Worm (Caenorhabditis elegans) whole organism, L4 larva: ENCODE results near the gene col-8.

Experiments used
- D1046.2 ChIP-seq: fragments of 200-800 bp; sonication (Bioruptor generic); IDR thresholded peaks from 2 replicates; pipeline ENCODE4 v1.3.6; 2022; ENCODE audit warnings: missing genetic modification characterization, missing compliant biosample characterization
- F10B5.3 ChIP-seq: sonication (generic microtip); optimal IDR thresholded peaks from 2 replicates; lab custom pipeline; 2016; ENCODE audit warnings: mild to moderate bottlenecking, missing genetic modification characterization, missing compliant biosample characterization
- F37D6.2 ChIP-seq: sonication (generic microtip); optimal IDR thresholded peaks from 2 replicates; lab custom pipeline; 2016; ENCODE audit warnings: mild to moderate bottlenecking, missing genetic modification characterization, missing compliant biosample characterization
- F44E2.7 ChIP-seq: fragments of 200-800 bp; sonication (Bioruptor generic); IDR thresholded peaks from 2 replicates; pipeline ENCODE4 v2.1.2; 2022; ENCODE audit warnings: missing genetic modification characterization, missing compliant biosample characterization
- R02D3.7 ChIP-seq: fragments of 150-350 bp; sonication (generic microtip); optimal IDR thresholded peaks from 3 replicates; lab custom pipeline; 2014; ENCODE audit warnings: missing biosample characterization, missing genetic modification characterization
- T20F7.1 ChIP-seq: fragments of 200-800 bp; sonication (Bioruptor generic); optimal IDR thresholded peaks from 2 replicates; lab custom pipeline; 2018; ENCODE audit warnings: mild to moderate bottlenecking, missing genetic modification characterization, missing compliant biosample characterization
- Y105C5A.15 ChIP-seq: fragments of 200-800 bp; sonication (Bioruptor generic); IDR thresholded peaks from 2 replicates; pipeline ENCODE4 v1.3.6; 2022; ENCODE audit warnings: missing genetic modification characterization, missing compliant biosample characterization
- Y48G9A.11 ChIP-seq: fragments of 200-800 bp; sonication (Bioruptor generic); IDR thresholded peaks from 2 replicates; pipeline ENCODE4 v1.3.6; 2022; ENCODE audit warnings: missing genetic modification reagents, missing genetic modification characterization, missing compliant biosample characterization
- ZK546.5 ChIP-seq, 2 experiments: sonication (generic microtip); optimal IDR thresholded peaks; 2 replicates each; lab custom pipeline; 2017; ENCODE audit warnings: missing biosample characterization in 2 of 2, missing genetic modification characterization in 2 of 2
- aha-1 ChIP-seq: fragments of 150-350 bp; peaks from one replicate; lab custom pipeline; 2014; ENCODE audit warnings: missing biosample characterization, missing genetic modification characterization
- ama-1 ChIP-seq: fragments of 150-350 bp; optimal IDR thresholded peaks from 2 replicates; lab custom pipeline; 2014; ENCODE audit warnings: inconsistent platforms, mixed read lengths
- ceh-20 ChIP-seq: fragments of 200-800 bp; sonication (Bioruptor generic); IDR thresholded peaks from 2 replicates; pipeline ENCODE4 v1.3.6; 2022; ENCODE audit warnings: missing genetic modification reagents, missing genetic modification characterization, missing compliant biosample characterization
- ceh-44 ChIP-seq: fragments of 200-800 bp; sonication (Bioruptor generic); IDR thresholded peaks from 2 replicates; pipeline ENCODE4 v1.3.6; 2022; ENCODE audit warnings: missing genetic modification reagents, missing genetic modification characterization, missing compliant biosample characterization
- cey-2 ChIP-seq: sonication (generic microtip); optimal IDR thresholded peaks from 3 replicates; lab custom pipeline; 2017; ENCODE audit warnings: missing genetic modification characterization, mild to moderate bottlenecking, missing compliant biosample characterization, antibody characterized with exemption, borderline replicate concordance; ENCODE audit not compliant: insufficient read depth
- daf-12 ChIP-seq: fragments of 150-350 bp; optimal IDR thresholded peaks from 2 replicates; lab custom pipeline; 2014; ENCODE audit warnings: missing biosample characterization, missing genetic modification reagents, missing genetic modification characterization
- dmd-6 ChIP-seq: fragments of 200-800 bp; sonication (Bioruptor generic); IDR thresholded peaks from 2 replicates; pipeline ENCODE4 v1.3.6; 2022; ENCODE audit warnings: missing genetic modification reagents, missing genetic modification characterization, missing compliant biosample characterization
- dmd-9 ChIP-seq: fragments of 200-800 bp; sonication (Bioruptor generic); IDR thresholded peaks from 2 replicates; pipeline ENCODE4 v1.3.6; 2022; ENCODE audit warnings: missing genetic modification reagents, missing genetic modification characterization, missing compliant biosample characterization
- dpl-1 ChIP-seq: fragments of 150-350 bp; optimal IDR thresholded peaks from 2 replicates; lab custom pipeline; 2014; ENCODE audit warnings: missing biosample characterization, missing genetic modification reagents, missing genetic modification characterization
- dve-1 ChIP-seq: sonication (generic microtip); optimal IDR thresholded peaks from 2 replicates; lab custom pipeline; 2017; ENCODE audit warnings: antibody characterized with exemption, mild to moderate bottlenecking, missing genetic modification characterization, missing compliant biosample characterization; ENCODE audit not compliant: insufficient read depth
- hlh-11 ChIP-seq: fragments of 200-800 bp; sonication (Bioruptor generic); optimal IDR thresholded peaks from 2 replicates; lab custom pipeline; 2018; ENCODE audit warnings: mild to moderate bottlenecking, missing genetic modification characterization, missing compliant biosample characterization
- hlh-30 ChIP-seq: sonication (generic microtip); optimal IDR thresholded peaks from 2 replicates; lab custom pipeline; 2017; ENCODE audit warnings: antibody characterized with exemption, mild to moderate bottlenecking, missing genetic modification characterization, missing compliant biosample characterization; ENCODE audit not compliant: insufficient read depth
- jun-1 ChIP-seq: fragments of 150-350 bp; optimal IDR thresholded peaks from 2 replicates; lab custom pipeline; 2014; ENCODE audit warnings: missing biosample characterization, missing genetic modification reagents, missing genetic modification characterization
- lin-1 ChIP-seq: fragments of 200-800 bp; sonication (Bioruptor generic); IDR thresholded peaks from 2 replicates; pipeline ENCODE4 v1.3.6; 2022; ENCODE audit warnings: missing genetic modification reagents, missing genetic modification characterization, missing compliant biosample characterization
- lin-29 ChIP-seq: fragments of 200-800 bp; sonication (Bioruptor generic); IDR thresholded peaks from 2 replicates; pipeline ENCODE4 v1.3.6; 2022; ENCODE audit warnings: missing genetic modification reagents, missing genetic modification characterization, missing compliant biosample characterization
- lin-38 ChIP-seq: fragments of 200-800 bp; sonication (Bioruptor generic); IDR thresholded peaks from 2 replicates; pipeline ENCODE4 v1.3.6; 2022; ENCODE audit warnings: missing genetic modification reagents, missing genetic modification characterization, missing compliant biosample characterization
- lir-3 ChIP-seq: sonication (generic microtip); optimal IDR thresholded peaks from 2 replicates; lab custom pipeline; 2016; ENCODE audit warnings: mild to moderate bottlenecking, missing genetic modification characterization, missing compliant biosample characterization
- lsy-2 ChIP-seq, 2 experiments: fragments of 150-350 bp in 1 of 2; sonication (generic microtip) in 1 of 2; optimal IDR thresholded peaks; 2 replicates each; lab custom pipeline; 2014 to 2017; ENCODE audit warnings: missing biosample characterization in 2 of 2, missing genetic modification characterization in 2 of 2
- madf-9 ChIP-seq: fragments of 200-800 bp; sonication (Bioruptor generic); conservative IDR thresholded peaks from 2 replicates; pipeline ENCODE4 v1.3.6; 2022; ENCODE audit warnings: missing genetic modification reagents, missing genetic modification characterization, missing compliant biosample characterization
- mep-1 ChIP-seq: fragments of 150-350 bp; sonication (generic microtip); optimal IDR thresholded peaks from 3 replicates; lab custom pipeline; 2014; ENCODE audit warnings: missing biosample characterization, missing genetic modification characterization
- nhr-10 ChIP-seq: fragments of 150-350 bp; optimal IDR thresholded peaks from 2 replicates; lab custom pipeline; 2014; ENCODE audit warnings: missing biosample characterization, missing genetic modification characterization
- nhr-111 ChIP-seq: fragments of 200-800 bp; sonication (Bioruptor generic); optimal IDR thresholded peaks from 2 replicates; lab custom pipeline; 2018; ENCODE audit warnings: mild to moderate bottlenecking, missing genetic modification characterization, missing compliant biosample characterization
- nhr-237 ChIP-seq: sonication (generic microtip); optimal IDR thresholded peaks from 2 replicates; lab custom pipeline; 2017; ENCODE audit warnings: missing biosample characterization, missing genetic modification characterization
- nhr-42 ChIP-seq: fragments of 200-800 bp; sonication (Bioruptor generic); IDR thresholded peaks from 2 replicates; pipeline ENCODE4 v1.3.6; 2022; ENCODE audit warnings: missing genetic modification characterization, missing compliant biosample characterization
- nhr-6 ChIP-seq: fragments of 150-350 bp; optimal IDR thresholded peaks from 2 replicates; lab custom pipeline; 2014; ENCODE audit warnings: missing biosample characterization, missing genetic modification characterization
- nhr-76 ChIP-seq: fragments of 150-350 bp; optimal IDR thresholded peaks from 2 replicates; lab custom pipeline; 2014; ENCODE audit warnings: missing biosample characterization, missing genetic modification characterization
- nhr-77 ChIP-seq: fragments of 150-350 bp; optimal IDR thresholded peaks from 2 replicates; lab custom pipeline; 2014; ENCODE audit warnings: missing biosample characterization, missing genetic modification characterization
- php-3 ChIP-seq: fragments of 200-800 bp; sonication (Bioruptor generic); IDR thresholded peaks from 2 replicates; pipeline ENCODE4 v1.3.6; 2022; ENCODE audit warnings: missing genetic modification reagents, missing genetic modification characterization, missing compliant biosample characterization
- rbr-2 ChIP-seq: sonication (generic microtip); optimal IDR thresholded peaks from 2 replicates; lab custom pipeline; 2016; ENCODE audit warnings: missing genotype, missing genetic modification characterization, missing compliant biosample characterization
- saeg-2 ChIP-seq: fragments of 200-800 bp; sonication (Bioruptor generic); IDR thresholded peaks from 2 replicates; pipeline ENCODE4 v1.3.6; 2022; ENCODE audit warnings: missing genetic modification reagents, missing genetic modification characterization, missing compliant biosample characterization
- sdz-12 ChIP-seq: fragments of 200-800 bp; sonication (Bioruptor generic); optimal IDR thresholded peaks from 2 replicates; lab custom pipeline; 2018; ENCODE audit warnings: mild to moderate bottlenecking, missing genetic modification characterization, missing compliant biosample characterization
- set-16 ChIP-seq: fragments of 200-800 bp; sonication (Bioruptor generic); IDR thresholded peaks from 2 replicates; pipeline ENCODE4 v1.3.6; 2022; ENCODE audit warnings: missing genetic modification reagents, missing genetic modification characterization, missing compliant biosample characterization
- snpc-1.2 ChIP-seq: fragments of 200-800 bp; sonication (Bioruptor generic); IDR thresholded peaks from 2 replicates; pipeline ENCODE4 v1.3.6; 2022; ENCODE audit warnings: missing genetic modification reagents, missing genetic modification characterization, missing compliant biosample characterization
- spr-1 ChIP-seq: sonication (generic microtip); optimal IDR thresholded peaks from 2 replicates; lab custom pipeline; 2016; ENCODE audit warnings: mild to moderate bottlenecking, missing genetic modification characterization, missing compliant biosample characterization
- spr-3 ChIP-seq: fragments of 200-800 bp; sonication (Bioruptor generic); optimal IDR thresholded peaks from 2 replicates; lab custom pipeline; 2018; ENCODE audit warnings: mild to moderate bottlenecking, missing genetic modification characterization, missing compliant biosample characterization
- tag-97 ChIP-seq: fragments of 200-800 bp; sonication (Bioruptor generic); IDR thresholded peaks from 2 replicates; pipeline ENCODE4 v1.3.6; 2022; ENCODE audit warnings: missing genetic modification characterization, missing compliant biosample characterization
- tra-1 ChIP-seq: fragments of 200-800 bp; sonication (Bioruptor generic); IDR thresholded peaks from 2 replicates; pipeline ENCODE4 v1.3.6; 2022; ENCODE audit warnings: missing genetic modification reagents, missing genetic modification characterization, missing compliant biosample characterization
- unc-130 ChIP-seq: sonication (generic microtip); optimal IDR thresholded peaks from 2 replicates; lab custom pipeline; 2016; ENCODE audit warnings: missing genetic modification reagents, missing genetic modification characterization, missing compliant biosample characterization
- unc-62 ChIP-seq, 3 experiments: fragments of 150-350 bp in 1 of 3; sonication (generic microtip); optimal IDR thresholded peaks in 2 of 3; peaks in 1 of 3; 1 replicate in 1 of 3; 2 replicates in 2 of 3; lab custom pipeline; 2014 to 2017; ENCODE audit warnings: missing biosample characterization in 3 of 3, missing genetic modification characterization in 3 of 3, missing genetic modification reagents in 3 of 3, missing genotype in 1 of 3
- zag-1 ChIP-seq: fragments of 150-350 bp; optimal IDR thresholded peaks from 2 replicates; lab custom pipeline; 2014; ENCODE audit warnings: missing biosample characterization, missing genetic modification characterization
- zfp-2 ChIP-seq: sonication (generic microtip); optimal IDR thresholded peaks from 2 replicates; lab custom pipeline; 2016; ENCODE audit warnings: mild to moderate bottlenecking, missing genetic modification characterization, missing compliant biosample characterization
- zfp-3 ChIP-seq: fragments of 200-800 bp; sonication (Bioruptor generic); conservative IDR thresholded peaks from 2 replicates; pipeline ENCODE4 v1.3.6; 2022; ENCODE audit warnings: missing genetic modification reagents, missing genetic modification characterization, missing compliant biosample characterization
- zip-2 ChIP-seq: fragments of 150-350 bp; optimal IDR thresholded peaks from 2 replicates; lab custom pipeline; 2014; ENCODE audit warnings: missing biosample characterization, missing genetic modification characterization

The col-8 gene

ce11 chrIII:7021156-7021637 is 797 bp upstream of the col-8 start, which contains the start of gene rfl-1:
TSS of gene rfl-1 (plus strand) at chrIII:7021206.
- TF ChIP-seq spr-1 (no peak), daf-12 (tag; lab: Kevin White, UChicago) (no peak), D1046.2 (GFP tag; lab: Robert Waterston, UW) (no peak), F44E2.7 (GFP tag; lab: Robert Waterston, UW) (no peak), nhr-10 (tag; lab: Kevin White, UChicago) (no peak), F37D6.2 (no peak), tra-1 (no peak), dpl-1 (peak; percentile 67), unc-62 (GFP tag; optimal IDR thresholded peaks at IDR 0.05 in 1 of 2; lab: Kevin White, UChicago) (peak in 1 of 2 experiments; percentile 81), unc-62 (tag; optimal IDR thresholded peaks at IDR 0.05; lab: Kevin White, UChicago) (no peak), T20F7.1 (peak; percentile 97), sdz-12 (GFP tag; lab: Kevin White, UChicago) (no peak), php-3 (GFP tag; lab: Robert Waterston, UW) (no peak), zip-2 (tag; lab: Kevin White, UChicago) (no peak), dmd-6 (GFP tag; lab: Robert Waterston, UW) (no peak), nhr-6 (no peak), madf-9 (no peak), jun-1 (no peak), lin-1 (GFP tag; lab: Robert Waterston, UW) (no peak), hlh-11 (tag; lab: Kevin White, UChicago) (peak; percentile 2), ama-1 (lab: Kevin White, UChicago) (no peak), zfp-2 (tag; lab: Kevin White, UChicago) (no peak), lir-3 (tag; lab: Kevin White, UChicago) (no peak), ZK546.5 (tag; optimal IDR thresholded peaks at IDR 0.05; lab: Kevin White, UChicago) (no peak), lin-38 (GFP tag; lab: Robert Waterston, UW) (no peak), dve-1 (tag; lab: Kevin White, UChicago) (peak; percentile 40), nhr-42 (no peak), cey-2 (no peak), nhr-111 (no peak), dmd-9 (GFP tag; lab: Robert Waterston, UW) (no peak), nhr-237 (no peak), lsy-2 (tag; optimal IDR thresholded peaks at IDR 0.05; lab: Kevin White, UChicago) (peak in 1 of 2 experiments; percentile 83), zag-1 (tag; lab: Kevin White, UChicago) (no peak), mep-1 (peak; percentile 19), Y105C5A.15 (no peak), snpc-1.2 (GFP tag; lab: Robert Waterston, UW) (no peak), aha-1 (tag; lab: Kevin White, UChicago) (no peak), ceh-44 (GFP tag; lab: Robert Waterston, UW) (no peak), saeg-2 (no peak), rbr-2 (tag; lab: Kevin White, UChicago) (no peak), nhr-77 (tag; lab: Kevin White, UChicago) (no peak), zfp-3 (no peak), hlh-30 (tag; lab: Kevin White, UChicago) (no peak), lin-29 (GFP tag; lab: Robert Waterston, UW) (no peak), set-16 (GFP tag; lab: Robert Waterston, UW) (no peak), spr-3 (GFP tag; lab: Kevin White, UChicago) (no peak), nhr-76 (no peak), F10B5.3 (tag; lab: Kevin White, UChicago) (no peak), Y48G9A.11 (GFP tag; lab: Robert Waterston, UW) (peak; percentile 98), ceh-20 (no peak), tag-97 (GFP tag; lab: Robert Waterston, UW) (no peak), R02D3.7 (tag; lab: Kevin White, UChicago) (peak; percentile 67), unc-130 (GFP tag; lab: Kevin White, UChicago) (no peak)
